Worm (Caenorhabditis elegans): Measurements from ENCODE around the gene T03E6.8.

DNA sequence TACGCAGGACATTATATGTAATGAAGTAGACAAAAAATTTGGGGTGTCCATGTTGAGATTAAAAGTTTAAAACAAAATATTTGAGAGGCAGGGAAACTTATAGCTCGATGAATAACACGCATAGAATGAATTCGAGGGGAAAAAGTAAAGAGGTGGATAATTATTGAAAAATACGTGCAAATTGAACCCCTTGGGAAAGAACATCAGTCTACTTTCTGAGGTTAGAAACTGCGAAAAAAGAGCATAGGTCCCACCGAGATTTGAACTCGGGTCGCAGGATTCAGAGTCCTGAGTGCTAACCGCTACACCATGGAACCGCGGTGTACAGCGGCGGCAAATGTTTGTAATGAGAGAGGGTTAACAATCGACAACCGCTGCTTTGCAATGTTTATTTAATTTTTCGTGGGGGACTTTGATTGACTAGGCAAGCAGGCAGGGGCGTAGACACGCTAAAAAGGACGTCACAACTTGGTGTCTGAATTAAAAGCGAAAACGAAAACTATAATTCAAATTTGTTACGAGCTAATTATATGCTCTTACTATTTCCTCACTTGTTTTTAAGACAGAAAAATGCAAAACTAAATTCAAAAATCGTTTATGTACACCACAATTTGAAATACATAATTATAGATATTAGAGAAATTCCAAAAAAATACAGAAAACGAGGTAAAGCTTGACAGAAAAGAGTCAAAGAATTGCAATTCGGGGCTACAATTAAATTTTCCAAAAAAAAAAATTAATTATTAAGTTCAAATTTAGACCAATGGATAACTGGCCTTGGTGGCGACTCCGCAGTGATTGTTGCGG is 10.8 kb downstream of the T03E6.8 start, which contains the start of gene srh-269:
- no peak for TF ChIP-seq dao-5 (tag; optimal IDR thresholded peaks at IDR 0.05)
- no peak for TF ChIP-seq W03F9.2 (tag; optimal IDR thresholded peaks at IDR 0.05)
- TF ChIP-seq him-1 (tag; optimal IDR thresholded peaks at IDR 0.05): no peak
